Fruit fly (Drosophila melanogaster): ENCODE results near the gene jumu.
"Not testable (repeated sequence)": the region's sequence is repeated elsewhere in the genome, so short reads cannot be mapped to it uniquely, and the experiment has no call there.

jumu gene

dm6 chr3R:10349987-10350386 lies at the start of gene jumu:
Gene jumu, plus strand, starts transcription at chr3R:10350182.
- no peak for TF ChIP-seq CG8478 (optimal IDR thresholded peaks at IDR 0.05)
- TF ChIP-seq CTCF (optimal IDR thresholded peaks at IDR 0.05), result peak; percentile 13 to 66

dm6 chr3R:10311076-10311744 lies 38.8 kb upstream of the jumu start, which contains the start of gene CG6293:
Gene CG6293, minus strand, starts transcription at chr3R:10311613.
- TF ChIP-seq CG8478 (optimal IDR thresholded peaks at IDR 0.05) (no peak), CTCF (optimal IDR thresholded peaks at IDR 0.05) (no peak)

- TF ChIP-seq CG8478 (optimal IDR thresholded peaks at IDR 0.05) (no peak), CTCF (optimal IDR thresholded peaks at IDR 0.05) (no peak)
Observed at dm6 chr3R:10311745-10312088, 38.3 kb upstream of the jumu start.

dm6 chr3R:10330734-10331642 lies 19.0 kb upstream of the jumu start, which contains the start of the genes Bruce and CG12818:
Gene Bruce, minus strand, starts transcription at chr3R:10331353.
Gene CG12818, plus strand, starts transcription at chr3R:10331581.
- TF ChIP-seq CTCF (optimal IDR thresholded peaks at IDR 0.05) (peak in 1 of 2 experiments; percentile 43), CG8478 (optimal IDR thresholded peaks at IDR 0.05) (no peak)

dm6 chr3R:10332823-10333263 lies 17.1 kb upstream of the jumu start, which contains the start of gene sle:
Gene sle, plus strand, starts transcription at chr3R:10333115.
- TF ChIP-seq CG8478 (optimal IDR thresholded peaks at IDR 0.05), result no peak
- TF ChIP-seq CTCF (optimal IDR thresholded peaks at IDR 0.05), result no peak

- TF ChIP-seq CTCF, CG8478 (optimal IDR thresholded peaks at IDR 0.05): not testable (repeated sequence)
Observed at dm6 chr3R:10338042-10338441, 11.9 kb upstream of the jumu start, which contains the start of gene CG12592. Gene CG12592, plus strand, starts transcription at chr3R:10338342.

dm6 chr3R:10340649-10341048 lies 9.3 kb upstream of the jumu start, which contains the start of gene CG18545:
Gene CG18545, plus strand, starts transcription at chr3R:10340949.
- TF ChIP-seq CG8478, CTCF (optimal IDR thresholded peaks at IDR 0.05): not testable (repeated sequence)

dm6 chr3R:10348461-10348860 lies 1.5 kb upstream of the jumu start, which contains the start of gene CG31406:
Gene CG31406, plus strand, starts transcription at chr3R:10348761.
- not testable (repeated sequence) for TF ChIP-seq CG8478, CTCF (optimal IDR thresholded peaks at IDR 0.05)

- TF ChIP-seq CG8478 (optimal IDR thresholded peaks at IDR 0.05) (no peak), CTCF (optimal IDR thresholded peaks at IDR 0.05) (no peak)
Observed at dm6 chr3R:10350741-10351629, 1.0 kb downstream of the jumu start.

- TF ChIP-seq CTCF (optimal IDR thresholded peaks at IDR 0.05) (no peak), CG8478 (optimal IDR thresholded peaks at IDR 0.05) (no peak)
Observed at dm6 chr3R:10351960-10352458, 2.0 kb downstream of the jumu start.

dm6 chr3R:10352844-10353243 lies 2.9 kb downstream of the jumu start:
- no peak for TF ChIP-seq CTCF (optimal IDR thresholded peaks at IDR 0.05)
- no peak for TF ChIP-seq CG8478 (optimal IDR thresholded peaks at IDR 0.05)

- TF ChIP-seq CG8478 (optimal IDR thresholded peaks at IDR 0.05) (no peak), CTCF (optimal IDR thresholded peaks at IDR 0.05) (no peak)
Observed at dm6 chr3R:10353932-10354703, 4.1 kb downstream of the jumu start.

dm6 chr3R:10355840-10356562 lies 6.0 kb downstream of the jumu start:
- TF ChIP-seq CTCF (optimal IDR thresholded peaks at IDR 0.05), result no peak
- no peak for TF ChIP-seq CG8478 (optimal IDR thresholded peaks at IDR 0.05)

Data from S2 (cell line).